Worm (Caenorhabditis elegans): ENCODE data around the gene F40C5.2.
A peak's percentile ranks its signal among the peaks of the same experiment; 100 is the strongest.

The F40C5.2 gene

DNA sequence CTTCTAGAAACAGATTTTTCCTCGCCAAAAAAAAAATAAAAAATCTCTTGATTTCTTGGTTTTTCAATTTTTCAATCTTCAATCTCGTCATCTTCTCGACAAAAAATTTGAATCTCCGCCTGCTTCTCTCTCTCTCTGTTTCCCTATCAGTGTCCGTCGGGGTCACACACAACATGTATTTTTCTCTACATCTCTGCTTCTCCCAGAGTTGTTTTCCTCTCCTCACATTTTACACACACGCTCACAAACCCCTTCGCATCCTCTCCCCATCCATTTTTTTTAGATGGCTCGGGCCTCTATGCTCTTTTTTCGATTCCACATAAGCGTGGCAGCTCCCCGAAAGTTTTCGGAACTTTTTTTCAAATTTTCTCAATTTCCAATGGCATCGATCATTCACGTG lies 9.0 kb downstream of the F40C5.2 start (continued):
- TF ChIP-seq F33H1.4 (GFP tag; IDR thresholded peaks at IDR 0.05): no peak
- peak; percentile 31 for TF ChIP-seq somi-1 (GFP tag; optimal IDR thresholded peaks at IDR 0.05)
- TF ChIP-seq ama-1 (optimal IDR thresholded peaks at IDR 0.05): peak; percentile 49
- no peak for TF ChIP-seq ama-1 (GFP tag; optimal IDR thresholded peaks at IDR 0.05)
- TF ChIP-seq nfya-2 (GFP tag; IDR thresholded peaks at IDR 0.05): no peak
- peak; percentile 51 for TF ChIP-seq hmg-1.2 (GFP tag; IDR thresholded peaks at IDR 0.05)
- no peak for TF ChIP-seq snpc-4 (GFP tag; optimal IDR thresholded peaks at IDR 0.05)
- TF ChIP-seq snpc-4 (tag; optimal IDR thresholded peaks at IDR 0.05): peak in 1 of 4 experiments; percentile 5
- TF ChIP-seq lin-54 (GFP tag; optimal IDR thresholded peaks at IDR 0.05): peak; percentile 11

DNA sequence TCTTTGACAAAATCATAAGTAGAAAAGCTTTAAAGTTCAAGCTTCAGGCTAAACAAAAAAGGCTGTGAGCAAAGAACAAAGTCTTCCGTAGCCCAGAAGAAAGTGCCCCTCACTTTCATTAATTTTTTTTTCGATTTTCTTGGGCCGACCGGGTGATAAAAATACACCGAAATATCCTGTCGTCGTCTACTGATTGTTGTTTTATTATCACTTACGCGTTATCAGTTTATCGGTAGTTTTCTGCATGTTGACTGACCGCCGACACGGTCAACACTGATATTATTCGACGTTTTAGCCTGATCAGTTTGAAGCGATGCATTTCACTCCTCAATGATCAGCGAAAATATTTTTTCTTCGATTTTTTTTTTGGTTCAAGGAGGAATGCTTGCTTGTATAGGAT lies 9.6 kb downstream of the F40C5.2 start:
- TF ChIP-seq ztf-26 (tag; optimal IDR thresholded peaks at IDR 0.05) (no peak), dpff-1 (tag; optimal IDR thresholded peaks at IDR 0.05) (no peak), ets-4 (GFP tag; optimal IDR thresholded peaks at IDR 0.05) (no peak), ZK185.1 (tag; optimal IDR thresholded peaks at IDR 0.05; ENCODE audit: poor library complexity, severe bottlenecking) (no peak), Y56A3A.18 (GFP tag; IDR thresholded peaks at IDR 0.05) (peak; percentile 23; the same call in 1 of the 2 replicates), snpc-1.3 (tag; optimal IDR thresholded peaks at IDR 0.05; ENCODE audit: insufficient read depth) (no peak), him-1 (tag; optimal IDR thresholded peaks at IDR 0.05) (no peak), F57C9.4 (tag; optimal IDR thresholded peaks at IDR 0.05) (no peak), madf-3 (GFP tag; IDR thresholded peaks at IDR 0.05) (0 out of 2 replicates have a peak, but pooled peaks have one; percentile 9), nfya-2 (GFP tag; IDR thresholded peaks at IDR 0.05) (no peak)

ce11 chrV:3581034-3581433 lies 10.2 kb downstream of the F40C5.2 start:
- no peak for TF ChIP-seq F49E8.2 (tag; optimal IDR thresholded peaks at IDR 0.05; ENCODE audit: insufficient read depth)
- peak; percentile 2 for TF ChIP-seq attf-5 (GFP tag; optimal IDR thresholded peaks at IDR 0.05)
- no peak for TF ChIP-seq pha-4 (tag; optimal IDR thresholded peaks at IDR 0.05)
- no peak for TF ChIP-seq let-607 (tag; optimal IDR thresholded peaks at IDR 0.05)

DNA sequence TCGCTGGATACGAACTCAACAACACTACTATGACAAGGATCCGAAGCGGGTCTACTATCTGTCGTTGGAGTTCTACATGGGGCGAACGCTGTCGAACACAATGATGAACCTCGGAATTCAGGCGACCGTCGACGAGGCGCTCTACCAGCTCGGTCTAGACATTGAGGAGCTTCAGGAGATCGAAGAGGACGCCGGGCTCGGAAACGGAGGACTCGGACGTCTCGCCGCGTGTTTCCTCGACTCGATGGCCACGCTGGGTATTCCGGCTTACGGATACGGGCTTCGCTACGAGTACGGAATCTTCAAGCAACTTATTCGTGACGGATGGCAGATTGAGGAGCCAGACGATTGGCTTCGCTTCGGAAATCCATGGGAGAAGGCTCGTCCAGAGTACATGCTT lies 10.8 kb downstream of the F40C5.2 start:
- peak; percentile 6; the same call in 1 of the 2 replicates for TF ChIP-seq egrh-3 (GFP tag; IDR thresholded peaks at IDR 0.05)
- 0 out of 2 replicates have a peak, but pooled peaks have one; percentile 5 for TF ChIP-seq lag-1 (GFP tag; IDR thresholded peaks at IDR 0.05)
- TF ChIP-seq zfh-2 (GFP tag; conservative IDR thresholded peaks at IDR 0.05): peak; percentile 65
- TF ChIP-seq nfya-2 (GFP tag; IDR thresholded peaks at IDR 0.05): no peak
- no peak for TF ChIP-seq ceh-40 (GFP tag; IDR thresholded peaks at IDR 0.05)

DNA sequence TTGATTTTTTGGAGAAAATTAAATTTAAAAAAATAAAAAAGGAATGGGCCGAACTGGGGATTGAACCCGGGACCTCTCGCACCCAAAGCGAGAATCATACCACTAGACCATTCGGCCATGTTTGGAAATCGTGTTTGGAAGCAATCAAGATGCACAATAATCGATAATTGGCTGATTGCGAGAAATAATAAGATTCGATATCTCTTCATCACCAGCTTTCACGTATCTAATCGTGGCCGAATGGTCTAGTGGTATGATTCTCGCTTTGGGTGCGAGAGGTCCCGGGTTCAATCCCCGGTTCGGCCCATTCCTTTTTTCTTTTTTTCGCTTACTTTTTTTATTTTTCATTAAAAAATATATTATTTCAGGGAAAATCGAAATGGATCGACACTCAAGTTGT lies 11.3 kb downstream of the F40C5.2 start:
- no peak for TF ChIP-seq egl-18 (GFP tag; IDR thresholded peaks at IDR 0.05)
- no peak for TF ChIP-seq ceh-58 (GFP tag; IDR thresholded peaks at IDR 0.05)
- TF ChIP-seq lin-54 (GFP tag; optimal IDR thresholded peaks at IDR 0.05): peak; percentile 36
- no peak for TF ChIP-seq ekl-4 (GFP tag; IDR thresholded peaks at IDR 0.05)
- no peak for TF ChIP-seq F57C9.4 (tag; optimal IDR thresholded peaks at IDR 0.05)
- no peak for TF ChIP-seq ets-4 (GFP tag; optimal IDR thresholded peaks at IDR 0.05)
- no peak for TF ChIP-seq cebp-1 (GFP tag; IDR thresholded peaks at IDR 0.05)
- TF ChIP-seq cebp-1 (tag; optimal IDR thresholded peaks at IDR 0.05): peak; percentile 17
- TF ChIP-seq ztf-28 (GFP tag; IDR thresholded peaks at IDR 0.05): no peak
- TF ChIP-seq Y79H2A.3 (GFP tag; conservative IDR thresholded peaks at IDR 0.05): no peak
- TF ChIP-seq ccch-3 (GFP tag; optimal IDR thresholded peaks at IDR 0.05): no peak
- TF ChIP-seq lsl-1 (GFP tag; optimal IDR thresholded peaks at IDR 0.05): peak; percentile 43
- TF ChIP-seq unc-62 (GFP tag; optimal IDR thresholded peaks at IDR 0.05): no peak
- TF ChIP-seq ceh-91 (GFP tag; IDR thresholded peaks at IDR 0.05): no peak
- no peak for TF ChIP-seq B0336.3 (GFP tag; IDR thresholded peaks at IDR 0.05)
- no peak for TF ChIP-seq attf-5 (GFP tag; optimal IDR thresholded peaks at IDR 0.05)
- TF ChIP-seq efl-1 (GFP tag; optimal IDR thresholded peaks at IDR 0.05): no peak
- TF ChIP-seq nhr-120 (GFP tag; IDR thresholded peaks at IDR 0.05): no peak
- TF ChIP-seq T07F8.4 (tag; optimal IDR thresholded peaks at IDR 0.05): peak; percentile 25
- TF ChIP-seq bed-1 (GFP tag; IDR thresholded peaks at IDR 0.05): no peak
- peak; percentile 0 for TF ChIP-seq snpc-4 (GFP tag; optimal IDR thresholded peaks at IDR 0.05)
- TF ChIP-seq snpc-4 (tag; optimal IDR thresholded peaks at IDR 0.05): peak in 2 of 4 experiments; percentile 4 to 14
- TF ChIP-seq sea-2 (GFP tag; IDR thresholded peaks at IDR 0.05): no peak

All from whole organism, young adult.